Worm (Caenorhabditis elegans) whole organism, young adult: Measurements from ENCODE around the gene srbc-13.
A peak's percentile ranks its signal among the peaks of the same experiment; 100 is the strongest.

Experiments used
- B0261.1 ChIP-seq: sonication (generic microtip); optimal IDR thresholded peaks from 2 replicates; lab custom pipeline; 2016; ENCODE audit warnings: mild to moderate bottlenecking, missing genetic modification characterization, moderate library complexity, missing compliant biosample characterization
- C06A6.2 ChIP-seq: fragments of 200-800 bp; sonication (Bioruptor generic); conservative IDR thresholded peaks from 2 replicates; pipeline ENCODE4 v1.3.6; 2022; ENCODE audit warnings: missing genetic modification characterization, missing compliant biosample characterization
- D2030.7 ChIP-seq: fragments of 200-800 bp; sonication (Bioruptor generic); IDR thresholded peaks from 2 replicates; pipeline ENCODE4 v1.3.6; 2022; ENCODE audit warnings: missing genetic modification reagents, missing genetic modification characterization, missing compliant biosample characterization
- F23B12.7 ChIP-seq: sonication (generic microtip); optimal IDR thresholded peaks from 2 replicates; lab custom pipeline; 2017; ENCODE audit warnings: missing genetic modification characterization, mild to moderate bottlenecking, missing compliant biosample characterization, antibody characterized with exemption, moderate library complexity; ENCODE audit not compliant: insufficient read depth
- F37B4.10 ChIP-seq: fragments of 200-800 bp; sonication (Bioruptor generic); IDR thresholded peaks from 2 replicates; pipeline ENCODE4 v1.3.6; 2022; ENCODE audit warnings: missing genetic modification characterization, missing compliant biosample characterization
- F52B5.7 ChIP-seq: sonication (generic microtip); optimal IDR thresholded peaks from 2 replicates; lab custom pipeline; 2016; ENCODE audit warnings: mild to moderate bottlenecking, missing genetic modification characterization, missing compliant biosample characterization
- F57A8.1 ChIP-seq: fragments of 200-800 bp; sonication (Bioruptor generic); optimal IDR thresholded peaks from 2 replicates; lab custom pipeline; 2018; ENCODE audit warnings: mild to moderate bottlenecking, missing genetic modification characterization, moderate library complexity, missing compliant biosample characterization
- F57C9.4 ChIP-seq: sonication (generic microtip); optimal IDR thresholded peaks from 2 replicates; lab custom pipeline; 2017; ENCODE audit warnings: mild to moderate bottlenecking, missing genetic modification characterization, missing compliant biosample characterization
- K11D2.4 ChIP-seq: fragments of 200-800 bp; sonication (Bioruptor generic); IDR thresholded peaks from 2 replicates; pipeline ENCODE4 v1.3.6; 2022; ENCODE audit warnings: missing genetic modification reagents, missing genetic modification characterization, missing compliant biosample characterization
- K12H6.12 ChIP-seq: fragments of 200-800 bp; sonication (Bioruptor generic); optimal IDR thresholded peaks from 2 replicates; lab custom pipeline; 2018; ENCODE audit warnings: mild to moderate bottlenecking, missing genetic modification characterization, missing compliant biosample characterization
- Y53G8AR.9 ChIP-seq: fragments of 200-800 bp; sonication (Bioruptor generic); conservative IDR thresholded peaks from 2 replicates; pipeline ENCODE4 v1.3.6; 2022; ENCODE audit warnings: missing genetic modification reagents, missing genetic modification characterization, missing compliant biosample characterization
- Y67H2A.10 ChIP-seq: fragments of 200-800 bp; sonication (Bioruptor generic); conservative IDR thresholded peaks from 2 replicates; pipeline ENCODE4 v1.3.6; 2022; ENCODE audit warnings: missing genetic modification reagents, missing genetic modification characterization, missing compliant biosample characterization
- Y79H2A.3 ChIP-seq: fragments of 200-800 bp; sonication (Bioruptor generic); conservative IDR thresholded peaks from 2 replicates; pipeline ENCODE4 v1.3.6; 2022; ENCODE audit warnings: missing genetic modification reagents, missing genetic modification characterization, missing compliant biosample characterization
- Y95B8A.8 ChIP-seq: fragments of 200-800 bp; sonication (Bioruptor generic); IDR thresholded peaks from 2 replicates; pipeline ENCODE4 v1.3.6; 2022; ENCODE audit warnings: missing genetic modification reagents, missing genetic modification characterization, missing compliant biosample characterization
- attf-3 ChIP-seq: fragments of 200-800 bp; sonication (Bioruptor generic); conservative IDR thresholded peaks from 2 replicates; pipeline ENCODE4 v1.3.6; 2022; ENCODE audit warnings: missing genetic modification reagents, missing genetic modification characterization, missing compliant biosample characterization
- cebp-1 ChIP-seq, 2 experiments: fragments of 200-800 bp in 1 of 2; sonication (Bioruptor generic) in 1 of 2; sonication (generic microtip) in 1 of 2; IDR thresholded peaks in 1 of 2; optimal IDR thresholded peaks in 1 of 2; 2 replicates each; pipeline versions ENCODE4 v1.3.6 to Lab custom; 2017 to 2022; ENCODE audit warnings: missing compliant biosample characterization in 2 of 2, missing genetic modification characterization in 2 of 2, mild to moderate bottlenecking in 1 of 2, missing genetic modification reagents in 1 of 2, moderate library complexity in 1 of 2
- ceh-58 ChIP-seq: fragments of 200-800 bp; sonication (Bioruptor generic); IDR thresholded peaks from 2 replicates; pipeline ENCODE4 v1.3.6; 2022; ENCODE audit warnings: missing genetic modification characterization, missing compliant biosample characterization
- ceh-91 ChIP-seq: fragments of 200-800 bp; sonication (Bioruptor generic); IDR thresholded peaks from 2 replicates; pipeline ENCODE4 v1.3.6; 2022; ENCODE audit warnings: missing genetic modification reagents, missing genetic modification characterization, missing compliant biosample characterization
- chd-7 ChIP-seq: sonication (generic microtip); optimal IDR thresholded peaks from 2 replicates; lab custom pipeline; 2016; ENCODE audit warnings: mild to moderate bottlenecking, missing genetic modification characterization, moderate library complexity, missing compliant biosample characterization
- dpff-1 ChIP-seq: sonication (generic microtip); optimal IDR thresholded peaks from 2 replicates; lab custom pipeline; 2017; ENCODE audit warnings: mild to moderate bottlenecking, missing genetic modification characterization, missing compliant biosample characterization
- hlh-26 ChIP-seq: fragments of 200-800 bp; sonication (Bioruptor generic); conservative IDR thresholded peaks from 2 replicates; pipeline ENCODE4 v1.3.6; 2022; ENCODE audit warnings: missing genetic modification reagents, missing genetic modification characterization, missing compliant biosample characterization
- hmg-1.2 ChIP-seq: fragments of 200-800 bp; sonication (Bioruptor generic); IDR thresholded peaks from 2 replicates; pipeline ENCODE4 v1.3.6; 2022; ENCODE audit warnings: missing genetic modification reagents, missing genetic modification characterization, missing compliant biosample characterization
- hrde-1 ChIP-seq: sonication (generic microtip); optimal IDR thresholded peaks from 2 replicates; lab custom pipeline; 2016; ENCODE audit warnings: missing genetic modification characterization, mild to moderate bottlenecking, missing compliant biosample characterization, moderate library complexity, missing genotype, missing genetic modification reagents, borderline replicate concordance
- lag-1 ChIP-seq: fragments of 200-800 bp; sonication (Bioruptor generic); IDR thresholded peaks from 2 replicates; pipeline ENCODE4 v1.3.6; 2022; ENCODE audit warnings: missing genetic modification reagents, missing genetic modification characterization, missing compliant biosample characterization
- let-607 ChIP-seq, 2 experiments: fragments of 200-800 bp in 1 of 2; sonication (Bioruptor generic) in 1 of 2; sonication (generic microtip) in 1 of 2; optimal IDR thresholded peaks; 2 replicates each; lab custom pipeline; 2016 to 2018; ENCODE audit warnings: mild to moderate bottlenecking in 2 of 2, missing compliant biosample characterization in 2 of 2, missing genetic modification characterization in 2 of 2, moderate library complexity in 2 of 2, missing genotype in 1 of 2
- lin-26 ChIP-seq: fragments of 200-800 bp; sonication (Bioruptor generic); IDR thresholded peaks from 2 replicates; pipeline ENCODE4 v1.3.6; 2022; ENCODE audit warnings: missing genetic modification reagents, missing genetic modification characterization, missing compliant biosample characterization
- lin-40 ChIP-seq: sonication (generic microtip); optimal IDR thresholded peaks from 2 replicates; lab custom pipeline; 2016; ENCODE audit warnings: missing genetic modification characterization, mild to moderate bottlenecking, missing compliant biosample characterization, missing genotype, missing genetic modification reagents
- lir-1 ChIP-seq: fragments of 200-800 bp; sonication (Bioruptor generic); conservative IDR thresholded peaks from 2 replicates; pipeline ENCODE4 v1.3.6; 2022; ENCODE audit warnings: missing genetic modification reagents, missing genetic modification characterization, missing compliant biosample characterization
- madf-8 ChIP-seq: fragments of 200-800 bp; sonication (Bioruptor generic); conservative IDR thresholded peaks from 2 replicates; pipeline ENCODE4 v1.3.6; 2022; ENCODE audit warnings: missing genetic modification reagents, missing genetic modification characterization, missing compliant biosample characterization
- mes-4 ChIP-seq: sonication (generic microtip); optimal IDR thresholded peaks from 2 replicates; lab custom pipeline; 2016; ENCODE audit warnings: missing genotype, missing genetic modification characterization, missing compliant biosample characterization
- nhr-179 ChIP-seq: sonication (generic microtip); optimal IDR thresholded peaks from 2 replicates; lab custom pipeline; 2016; ENCODE audit warnings: mild to moderate bottlenecking, missing genetic modification characterization, missing compliant biosample characterization
- nhr-27 ChIP-seq: fragments of 200-800 bp; sonication (Bioruptor generic); optimal IDR thresholded peaks from 2 replicates; lab custom pipeline; 2018; ENCODE audit warnings: mild to moderate bottlenecking, missing genetic modification characterization, moderate library complexity, missing compliant biosample characterization
- rcor-1 ChIP-seq: fragments of 200-800 bp; sonication (Bioruptor generic); IDR thresholded peaks from 2 replicates; pipeline ENCODE4 v1.3.6; 2022; ENCODE audit warnings: missing genetic modification reagents, missing genetic modification characterization, missing compliant biosample characterization
- rec-8 ChIP-seq, 2 experiments: sonication (generic microtip); optimal IDR thresholded peaks; 2 replicates each; lab custom pipeline; 2016; ENCODE audit warnings: mild to moderate bottlenecking in 2 of 2, missing genetic modification characterization in 2 of 2, missing genetic modification reagents in 2 of 2, missing genotype in 2 of 2, missing biosample characterization in 1 of 2, missing compliant biosample characterization in 1 of 2, moderate library complexity in 1 of 2
- rpc-1 ChIP-seq, 2 experiments: fragments of 150-350 bp in 1 of 2; sonication (generic microtip) in 1 of 2; optimal IDR thresholded peaks; 2 replicates each; lab custom pipeline; 2014 to 2018; ENCODE audit warnings: missing biosample characterization in 1 of 2, missing genetic modification characterization in 1 of 2, missing genetic modification reagents in 1 of 2, missing genotype in 1 of 2
- snpc-4 ChIP-seq, 5 experiments: fragments of 150-350 bp in 1 of 5; sonication (generic microtip) in 4 of 5; optimal IDR thresholded peaks; 2 replicates each; lab custom pipeline; 2014 to 2018; ENCODE audit warnings: missing genetic modification characterization in 5 of 5, missing biosample characterization in 3 of 5, antibody characterized with exemption in 2 of 5, mild to moderate bottlenecking in 2 of 5, missing compliant biosample characterization in 2 of 5, missing genotype in 2 of 5, moderate library complexity in 2 of 5, missing genetic modification reagents in 1 of 5
- tbp1 ChIP-seq: fragments of 200-800 bp; sonication (Bioruptor generic); optimal IDR thresholded peaks from 2 replicates; lab custom pipeline; 2018; ENCODE audit warnings: mild to moderate bottlenecking, missing genetic modification characterization, missing compliant biosample characterization
- xnd-1 ChIP-seq: sonication (generic microtip); optimal IDR thresholded peaks from 2 replicates; lab custom pipeline; 2016; ENCODE audit warnings: missing genotype, missing genetic modification reagents, missing genetic modification characterization, missing compliant biosample characterization
- zfh-2 ChIP-seq: fragments of 200-800 bp; sonication (Bioruptor generic); conservative IDR thresholded peaks from 2 replicates; pipeline ENCODE4 v1.3.6; 2022; ENCODE audit warnings: missing genetic modification reagents, missing genetic modification characterization, missing compliant biosample characterization
- ztf-26 ChIP-seq: sonication (generic microtip); optimal IDR thresholded peaks from 2 replicates; lab custom pipeline; 2017; ENCODE audit warnings: missing genetic modification characterization, missing compliant biosample characterization
- ztf-3 ChIP-seq: fragments of 200-800 bp; sonication (Bioruptor generic); optimal IDR thresholded peaks from 2 replicates; lab custom pipeline; 2018; ENCODE audit warnings: mild to moderate bottlenecking, missing genetic modification characterization, missing compliant biosample characterization

The srbc-13 gene

ce11 chrV:858841-859456 is 11.3 kb downstream of the srbc-13 start (continued):
- no peak for TF ChIP-seq F23B12.7 (tag; lab: Kevin White, UChicago)
- no peak for TF ChIP-seq mes-4 (tag; lab: Kevin White, UChicago)
- no peak for TF ChIP-seq rec-8 (tag; optimal IDR thresholded peaks at IDR 0.05; lab: Kevin White, UChicago)
- TF ChIP-seq F52B5.7 (tag; lab: Kevin White, UChicago) = no peak
- TF ChIP-seq F57A8.1 (GFP tag; lab: Kevin White, UChicago) = no peak
- TF ChIP-seq C06A6.2 (GFP tag; lab: Robert Waterston, UW) = no peak
- no peak for TF ChIP-seq ztf-3 (GFP tag; lab: Kevin White, UChicago)
- TF ChIP-seq zfh-2 = no peak
- no peak for TF ChIP-seq F57C9.4 (tag; lab: Kevin White, UChicago)
- peak; percentile 88 for TF ChIP-seq snpc-4 (GFP tag; optimal IDR thresholded peaks at IDR 0.05; lab: Kevin White, UChicago)
- peak; percentile 89 to 99 (median 93) for TF ChIP-seq snpc-4 (tag; optimal IDR thresholded peaks at IDR 0.05; lab: Kevin White, UChicago)
- TF ChIP-seq tbp1 (GFP tag; lab: Kevin White, UChicago) = peak; percentile 79
- TF ChIP-seq Y67H2A.10 = no peak

DNA sequence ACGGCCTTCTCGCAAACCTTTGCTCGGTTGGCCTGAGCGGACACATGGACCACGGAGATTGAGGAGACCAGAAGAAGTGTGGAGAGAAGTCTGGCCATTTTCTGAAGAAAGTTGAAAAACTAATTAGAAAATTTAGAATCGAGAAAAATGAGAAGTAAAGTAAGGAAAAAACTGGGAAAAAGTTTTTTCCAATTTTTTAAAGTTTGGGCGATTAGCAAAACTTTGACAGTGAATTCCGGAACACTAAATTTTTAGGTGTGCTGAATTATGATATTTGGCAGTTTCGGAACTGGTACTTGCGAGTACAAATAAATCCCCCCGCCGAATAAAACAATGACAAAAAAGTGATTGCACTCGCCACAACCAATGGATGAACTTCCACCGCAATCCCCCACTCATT is 19.1 kb downstream of the srbc-13 start, which contains the start of gene T02B11.3:
T02B11.3 (minus strand) TSS at position 101 of the 400 bp plus-strand sequence.
- TF ChIP-seq Y95B8A.8 (no peak), K11D2.4 (GFP tag; lab: Robert Waterston, UW) (no peak), ztf-3 (GFP tag; lab: Kevin White, UChicago) (no peak), nhr-27 (tag; lab: Kevin White, UChicago) (no peak), rcor-1 (no peak), F37B4.10 (GFP tag; lab: Robert Waterston, UW) (no peak), cebp-1 (GFP tag; IDR thresholded peaks at IDR 0.05; lab: Robert Waterston, UW) (no peak), cebp-1 (tag; optimal IDR thresholded peaks at IDR 0.05; lab: Kevin White, UChicago) (no peak), chd-7 (no peak), Y79H2A.3 (no peak), ceh-58 (no peak), lin-40 (tag; lab: Kevin White, UChicago) (no peak), D2030.7 (GFP tag; lab: Robert Waterston, UW) (no peak), K12H6.12 (tag; lab: Kevin White, UChicago) (no peak), hmg-1.2 (no peak), nhr-179 (tag; lab: Kevin White, UChicago) (no peak)

DNA sequence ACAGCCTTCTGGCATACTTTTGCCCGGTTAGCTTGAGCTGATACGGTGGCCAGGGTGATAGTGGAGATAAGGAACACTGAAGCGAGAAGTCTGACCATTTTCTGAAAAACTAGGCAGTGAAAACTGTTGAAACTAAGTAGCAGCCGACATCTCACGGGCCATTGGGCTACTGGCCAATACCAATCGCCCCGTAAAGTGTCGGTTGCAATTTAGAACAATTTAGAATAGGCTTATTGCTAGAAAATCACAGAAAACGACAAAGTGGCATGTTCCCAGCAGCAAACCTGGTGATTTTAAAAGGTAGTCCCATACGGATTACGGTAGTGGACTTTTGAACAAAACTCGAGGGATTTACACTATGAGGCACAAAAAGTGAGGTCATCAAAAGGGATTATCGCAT is 23.4 kb downstream of the srbc-13 start, which contains the start of gene T02B11.4:
T02B11.4 (minus strand) TSS at position 101 of the 400 bp plus-strand sequence.
- TF ChIP-seq lag-1 (no peak), hmg-1.2 (no peak), lin-26 (no peak)

DNA sequence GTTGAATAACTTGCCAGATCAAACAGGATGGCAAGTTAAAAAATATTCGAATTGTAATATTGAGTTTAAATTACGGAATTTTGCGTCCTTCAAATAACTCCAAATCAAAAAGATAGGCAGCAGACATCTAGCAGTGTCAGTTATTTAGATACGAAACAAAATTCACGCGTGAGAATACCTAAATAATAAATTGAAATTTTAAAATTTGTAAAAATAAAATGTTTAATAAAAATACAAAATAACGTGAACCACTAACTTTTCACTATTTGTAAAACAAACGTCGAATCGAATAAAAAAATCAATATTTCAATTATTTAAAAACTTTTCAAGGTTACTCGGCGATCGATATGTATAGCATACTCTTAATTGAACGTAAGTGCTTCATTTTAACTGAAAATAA is 28.3 kb downstream of the srbc-13 start, which contains the start of gene T02B11.9:
T02B11.9 (plus strand) TSS at position 301 of the 400 bp plus-strand sequence.
- TF ChIP-seq madf-8 (GFP tag; lab: Robert Waterston, UW) = no peak
- no peak for TF ChIP-seq lag-1
- no peak for TF ChIP-seq xnd-1 (tag; lab: Kevin White, UChicago)
- no peak for TF ChIP-seq ceh-91 (GFP tag; lab: Robert Waterston, UW)
- TF ChIP-seq hlh-26 (GFP tag; lab: Robert Waterston, UW) = no peak
- no peak for TF ChIP-seq hrde-1
- TF ChIP-seq lir-1 = no peak
- no peak for TF ChIP-seq Y67H2A.10
- no peak for TF ChIP-seq attf-3
- no peak for TF ChIP-seq ztf-26
- TF ChIP-seq dpff-1 (tag; lab: Kevin White, UChicago) = no peak
- TF ChIP-seq B0261.1 (tag; lab: Kevin White, UChicago) = no peak
- no peak for TF ChIP-seq D2030.7 (GFP tag; lab: Robert Waterston, UW)
- no peak for TF ChIP-seq Y53G8AR.9 (GFP tag; lab: Robert Waterston, UW)
- no peak for TF ChIP-seq rpc-1 (optimal IDR thresholded peaks at IDR 0.05; lab: Kevin White, UChicago)
- TF ChIP-seq rpc-1 (tag; optimal IDR thresholded peaks at IDR 0.05; lab: Kevin White, UChicago) = no peak
- TF ChIP-seq let-607 (tag; optimal IDR thresholded peaks at IDR 0.05; lab: Kevin White, UChicago) = no peak
